Worm (Caenorhabditis elegans) whole organism, young adult: ENCODE measurements around the gene bgnt-1.1.

Source experiments
- B0336.3 ChIP-seq: fragments of 200-800 bp; sonication (Bioruptor generic); IDR thresholded peaks from 2 replicates; pipeline ENCODE4 v1.3.6; 2022; ENCODE audit warnings: missing genetic modification characterization, missing compliant biosample characterization
- F33H1.4 ChIP-seq: fragments of 200-800 bp; sonication (Bioruptor generic); IDR thresholded peaks from 2 replicates; pipeline ENCODE4 v1.3.6; 2022; ENCODE audit warnings: missing genetic modification reagents, missing genetic modification characterization, missing compliant biosample characterization
- F37B4.10 ChIP-seq: fragments of 200-800 bp; sonication (Bioruptor generic); IDR thresholded peaks from 2 replicates; pipeline ENCODE4 v1.3.6; 2022; ENCODE audit warnings: missing genetic modification characterization, missing compliant biosample characterization
- F39B2.1 ChIP-seq: fragments of 200-800 bp; sonication (Bioruptor generic); IDR thresholded peaks from 2 replicates; pipeline ENCODE4 v1.3.6; 2022; ENCODE audit warnings: missing genetic modification reagents, missing genetic modification characterization, missing compliant biosample characterization
- F52B5.7 ChIP-seq: sonication (generic microtip); optimal IDR thresholded peaks from 2 replicates; lab custom pipeline; 2016; ENCODE audit warnings: mild to moderate bottlenecking, missing genetic modification characterization, missing compliant biosample characterization
- K12H6.12 ChIP-seq: fragments of 200-800 bp; sonication (Bioruptor generic); optimal IDR thresholded peaks from 2 replicates; lab custom pipeline; 2018; ENCODE audit warnings: mild to moderate bottlenecking, missing genetic modification characterization, missing compliant biosample characterization
- T07F8.4 ChIP-seq: sonication (generic microtip); optimal IDR thresholded peaks from 2 replicates; lab custom pipeline; 2016; ENCODE audit warnings: mild to moderate bottlenecking, missing genetic modification characterization, moderate library complexity, missing compliant biosample characterization
- Y53F4B.3 ChIP-seq: fragments of 200-800 bp; sonication (Bioruptor generic); IDR thresholded peaks from 2 replicates; pipeline ENCODE4 v1.3.6; 2022; ENCODE audit warnings: missing genetic modification reagents, missing genetic modification characterization, missing compliant biosample characterization
- Y53G8AR.9 ChIP-seq: fragments of 200-800 bp; sonication (Bioruptor generic); conservative IDR thresholded peaks from 2 replicates; pipeline ENCODE4 v1.3.6; 2022; ENCODE audit warnings: missing genetic modification reagents, missing genetic modification characterization, missing compliant biosample characterization
- aptf-3 ChIP-seq: fragments of 200-800 bp; sonication (Bioruptor generic); IDR thresholded peaks from 2 replicates; pipeline ENCODE4 v1.3.6; 2022; ENCODE audit warnings: missing genetic modification characterization, missing compliant biosample characterization
- attf-3 ChIP-seq: fragments of 200-800 bp; sonication (Bioruptor generic); conservative IDR thresholded peaks from 2 replicates; pipeline ENCODE4 v1.3.6; 2022; ENCODE audit warnings: missing genetic modification reagents, missing genetic modification characterization, missing compliant biosample characterization
- attf-5 ChIP-seq: fragments of 200-800 bp; sonication (Bioruptor generic); optimal IDR thresholded peaks from 2 replicates; lab custom pipeline; 2018; ENCODE audit warnings: mild to moderate bottlenecking, missing genetic modification characterization, missing compliant biosample characterization
- ceh-27 ChIP-seq: fragments of 200-800 bp; sonication (Bioruptor generic); optimal IDR thresholded peaks from 2 replicates; lab custom pipeline; 2018; ENCODE audit warnings: mild to moderate bottlenecking, missing genetic modification characterization, moderate library complexity, missing compliant biosample characterization
- ceh-40 ChIP-seq: fragments of 200-800 bp; sonication (Bioruptor generic); IDR thresholded peaks from 2 replicates; pipeline ENCODE4 v1.3.6; 2022; ENCODE audit warnings: missing genetic modification characterization, missing compliant biosample characterization
- ceh-58 ChIP-seq: fragments of 200-800 bp; sonication (Bioruptor generic); IDR thresholded peaks from 2 replicates; pipeline ENCODE4 v1.3.6; 2022; ENCODE audit warnings: missing genetic modification characterization, missing compliant biosample characterization
- ceh-91 ChIP-seq: fragments of 200-800 bp; sonication (Bioruptor generic); IDR thresholded peaks from 2 replicates; pipeline ENCODE4 v1.3.6; 2022; ENCODE audit warnings: missing genetic modification reagents, missing genetic modification characterization, missing compliant biosample characterization
- dox-1 ChIP-seq: fragments of 200-800 bp; sonication (Bioruptor generic); IDR thresholded peaks from 2 replicates; pipeline ENCODE4 v1.3.6; 2022; ENCODE audit warnings: missing genetic modification reagents, missing genetic modification characterization, missing compliant biosample characterization
- dpl-1 ChIP-seq: fragments of 150-350 bp; optimal IDR thresholded peaks from 2 replicates; lab custom pipeline; 2014; ENCODE audit warnings: missing biosample characterization, missing genetic modification reagents, missing genetic modification characterization
- egl-18 ChIP-seq: fragments of 200-800 bp; sonication (Bioruptor generic); IDR thresholded peaks from 2 replicates; pipeline ENCODE4 v1.3.6; 2022; ENCODE audit warnings: missing genetic modification reagents, missing genetic modification characterization, missing compliant biosample characterization
- egrh-3 ChIP-seq: fragments of 200-800 bp; sonication (Bioruptor generic); IDR thresholded peaks from 2 replicates; pipeline ENCODE4 v1.3.6; 2022; ENCODE audit warnings: missing genetic modification reagents, missing genetic modification characterization, missing compliant biosample characterization
- ekl-4 ChIP-seq: fragments of 200-800 bp; sonication (Bioruptor generic); IDR thresholded peaks from 2 replicates; pipeline ENCODE4 v1.3.6; 2022; ENCODE audit warnings: missing genetic modification reagents, missing genetic modification characterization, missing compliant biosample characterization
- hlh-26 ChIP-seq: fragments of 200-800 bp; sonication (Bioruptor generic); conservative IDR thresholded peaks from 2 replicates; pipeline ENCODE4 v1.3.6; 2022; ENCODE audit warnings: missing genetic modification reagents, missing genetic modification characterization, missing compliant biosample characterization
- hsf-1 ChIP-seq: fragments of 200-800 bp; sonication (Bioruptor generic); IDR thresholded peaks from 2 replicates; pipeline ENCODE4 v1.3.6; 2022; ENCODE audit warnings: missing genetic modification reagents, missing genetic modification characterization, missing compliant biosample characterization
- lag-1 ChIP-seq: fragments of 200-800 bp; sonication (Bioruptor generic); IDR thresholded peaks from 2 replicates; pipeline ENCODE4 v1.3.6; 2022; ENCODE audit warnings: missing genetic modification reagents, missing genetic modification characterization, missing compliant biosample characterization
- let-607 ChIP-seq, 2 experiments: fragments of 200-800 bp in 1 of 2; sonication (Bioruptor generic) in 1 of 2; sonication (generic microtip) in 1 of 2; optimal IDR thresholded peaks; 2 replicates each; lab custom pipeline; 2016 to 2018; ENCODE audit warnings: mild to moderate bottlenecking in 2 of 2, missing compliant biosample characterization in 2 of 2, missing genetic modification characterization in 2 of 2, moderate library complexity in 2 of 2, missing genotype in 1 of 2
- lin-26 ChIP-seq: fragments of 200-800 bp; sonication (Bioruptor generic); IDR thresholded peaks from 2 replicates; pipeline ENCODE4 v1.3.6; 2022; ENCODE audit warnings: missing genetic modification reagents, missing genetic modification characterization, missing compliant biosample characterization
- lin-35 ChIP-seq, 3 experiments: fragments of 150-350 bp in 2 of 3; sonication (generic microtip) in 1 of 3; optimal IDR thresholded peaks; 2 replicates each; lab custom pipeline; 2014 to 2018; ENCODE audit warnings: missing biosample characterization in 3 of 3, missing genetic modification characterization in 3 of 3, missing genetic modification reagents in 3 of 3
- lin-54 ChIP-seq: fragments of 200-800 bp; sonication (Bioruptor generic); optimal IDR thresholded peaks from 2 replicates; lab custom pipeline; 2018; ENCODE audit warnings: mild to moderate bottlenecking, missing genetic modification characterization, missing compliant biosample characterization
- lsl-1 ChIP-seq: fragments of 200-800 bp; sonication (Bioruptor generic); optimal IDR thresholded peaks from 2 replicates; lab custom pipeline; 2018; ENCODE audit warnings: mild to moderate bottlenecking, missing genetic modification characterization, moderate library complexity, missing compliant biosample characterization
- madf-6 ChIP-seq: fragments of 200-800 bp; sonication (Bioruptor generic); IDR thresholded peaks from 2 replicates; pipeline ENCODE4 v1.3.6; 2022; ENCODE audit warnings: missing genetic modification reagents, missing genetic modification characterization, missing compliant biosample characterization
- madf-8 ChIP-seq: fragments of 200-800 bp; sonication (Bioruptor generic); conservative IDR thresholded peaks from 2 replicates; pipeline ENCODE4 v1.3.6; 2022; ENCODE audit warnings: missing genetic modification reagents, missing genetic modification characterization, missing compliant biosample characterization
- mcd-1 ChIP-seq: fragments of 200-800 bp; sonication (Bioruptor generic); IDR thresholded peaks from 2 replicates; pipeline ENCODE4 v1.3.6; 2022; ENCODE audit warnings: missing genetic modification reagents, missing genetic modification characterization, missing compliant biosample characterization
- nfya-2 ChIP-seq: fragments of 200-800 bp; sonication (Bioruptor generic); IDR thresholded peaks from 2 replicates; pipeline ENCODE4 v1.3.6; 2022; ENCODE audit warnings: missing genetic modification reagents, missing genetic modification characterization, missing compliant biosample characterization
- nhr-179 ChIP-seq: sonication (generic microtip); optimal IDR thresholded peaks from 2 replicates; lab custom pipeline; 2016; ENCODE audit warnings: mild to moderate bottlenecking, missing genetic modification characterization, missing compliant biosample characterization
- nhr-27 ChIP-seq: fragments of 200-800 bp; sonication (Bioruptor generic); optimal IDR thresholded peaks from 2 replicates; lab custom pipeline; 2018; ENCODE audit warnings: mild to moderate bottlenecking, missing genetic modification characterization, moderate library complexity, missing compliant biosample characterization
- nhr-80 ChIP-seq: sonication (generic microtip); optimal IDR thresholded peaks from 2 replicates; lab custom pipeline; 2016; ENCODE audit warnings: missing genetic modification characterization, missing compliant biosample characterization
- rcor-1 ChIP-seq: fragments of 200-800 bp; sonication (Bioruptor generic); IDR thresholded peaks from 2 replicates; pipeline ENCODE4 v1.3.6; 2022; ENCODE audit warnings: missing genetic modification reagents, missing genetic modification characterization, missing compliant biosample characterization
- repo-1 ChIP-seq: sonication (generic microtip); optimal IDR thresholded peaks from 2 replicates; lab custom pipeline; 2017; ENCODE audit warnings: mild to moderate bottlenecking, missing genetic modification characterization, missing compliant biosample characterization
- rpc-1 ChIP-seq, 2 experiments: fragments of 150-350 bp in 1 of 2; sonication (generic microtip) in 1 of 2; optimal IDR thresholded peaks; 2 replicates each; lab custom pipeline; 2014 to 2018; ENCODE audit warnings: missing biosample characterization in 1 of 2, missing genetic modification characterization in 1 of 2, missing genetic modification reagents in 1 of 2, missing genotype in 1 of 2
- sdz-38 ChIP-seq: sonication (generic microtip); optimal IDR thresholded peaks from 2 replicates; lab custom pipeline; 2016; ENCODE audit warnings: missing genotype, missing genetic modification characterization, missing compliant biosample characterization
- sea-2 ChIP-seq: fragments of 200-800 bp; sonication (Bioruptor generic); IDR thresholded peaks from 2 replicates; pipeline ENCODE4 v1.3.6; 2022; ENCODE audit warnings: missing genetic modification characterization, missing compliant biosample characterization
- snpc-1.3 ChIP-seq: sonication (generic microtip); optimal IDR thresholded peaks from 2 replicates; lab custom pipeline; 2017; ENCODE audit warnings: missing genetic modification characterization, mild to moderate bottlenecking, missing compliant biosample characterization, antibody characterized with exemption, moderate library complexity, missing genotype, missing genetic modification reagents; ENCODE audit not compliant: insufficient read depth
- snpc-4 ChIP-seq, 5 experiments: fragments of 150-350 bp in 1 of 5; sonication (generic microtip) in 4 of 5; optimal IDR thresholded peaks; 2 replicates each; lab custom pipeline; 2014 to 2018; ENCODE audit warnings: missing genetic modification characterization in 5 of 5, missing biosample characterization in 3 of 5, antibody characterized with exemption in 2 of 5, mild to moderate bottlenecking in 2 of 5, missing compliant biosample characterization in 2 of 5, missing genotype in 2 of 5, moderate library complexity in 2 of 5, missing genetic modification reagents in 1 of 5
- somi-1 ChIP-seq: fragments of 200-800 bp; sonication (Bioruptor generic); optimal IDR thresholded peaks from 2 replicates; lab custom pipeline; 2018; ENCODE audit warnings: mild to moderate bottlenecking, missing genetic modification characterization, missing compliant biosample characterization
- zfh-2 ChIP-seq: fragments of 200-800 bp; sonication (Bioruptor generic); conservative IDR thresholded peaks from 2 replicates; pipeline ENCODE4 v1.3.6; 2022; ENCODE audit warnings: missing genetic modification reagents, missing genetic modification characterization, missing compliant biosample characterization
- ztf-28 ChIP-seq: fragments of 200-800 bp; sonication (Bioruptor generic); IDR thresholded peaks from 2 replicates; pipeline ENCODE4 v1.3.6; 2022; ENCODE audit warnings: missing genetic modification reagents, missing genetic modification characterization, missing compliant biosample characterization
- ztf-3 ChIP-seq: fragments of 200-800 bp; sonication (Bioruptor generic); optimal IDR thresholded peaks from 2 replicates; lab custom pipeline; 2018; ENCODE audit warnings: mild to moderate bottlenecking, missing genetic modification characterization, missing compliant biosample characterization

The bgnt-1.1 gene

DNA sequence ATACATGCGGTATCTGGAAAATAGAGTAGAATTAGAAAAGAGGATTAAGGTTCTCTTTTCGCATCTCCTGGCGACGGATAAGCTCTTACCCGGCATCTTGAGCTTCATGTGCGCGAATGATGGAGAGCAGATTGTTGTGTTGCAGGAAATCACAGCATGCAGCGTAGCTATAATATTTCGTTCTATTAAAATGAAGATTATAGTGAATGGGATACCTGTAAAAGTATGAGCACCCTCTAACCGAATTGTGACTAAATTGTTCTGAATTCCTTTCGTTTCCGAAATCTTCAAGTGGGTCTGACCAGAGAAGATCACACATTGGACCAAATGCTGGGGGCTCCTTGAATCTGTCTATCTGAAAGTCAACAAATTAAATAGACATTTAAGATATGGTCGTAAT, 25.8 kb downstream of the bgnt-1.1 start:
- TF ChIP-seq lin-26 (GFP tag; lab: Robert Waterston, UW) (no peak), egl-18 (GFP tag; lab: Robert Waterston, UW) (no peak), repo-1 (tag; lab: Kevin White, UChicago) (no peak), sea-2 (GFP tag; lab: Robert Waterston, UW) (no peak), attf-3 (GFP tag; lab: Robert Waterston, UW) (no peak), dpl-1 (GFP tag; lab: Kevin White, UChicago) (no peak), lag-1 (no peak)
- TF ChIP-seq, all 124 proteins: peak for 0

ce11 chrIV:10499948-10500356, 27.4 kb downstream of the bgnt-1.1 start:
- TF ChIP-seq snpc-4 (GFP tag; optimal IDR thresholded peaks at IDR 0.05; lab: Kevin White, UChicago): peak; percentile 11
- TF ChIP-seq snpc-4 (tag; optimal IDR thresholded peaks at IDR 0.05; lab: Kevin White, UChicago): peak in 1 of 4 experiments; percentile 13
- no peak for TF ChIP-seq madf-6 (GFP tag; lab: Robert Waterston, UW)
- TF ChIP-seq ztf-3 (GFP tag; lab: Kevin White, UChicago): no peak
- TF ChIP-seq lin-35 (GFP tag; optimal IDR thresholded peaks at IDR 0.05; lab: Kevin White, UChicago): peak in 1 of 3 experiments; percentile 11
- no peak for TF ChIP-seq snpc-1.3 (tag; lab: Kevin White, UChicago)
- TF ChIP-seq ceh-40 (GFP tag; lab: Robert Waterston, UW): no peak
- TF ChIP-seq sdz-38 (tag; lab: Kevin White, UChicago): no peak
- 0 out of 2 replicates have a peak, but pooled peaks have one; percentile 10 for TF ChIP-seq B0336.3
- TF ChIP-seq K12H6.12 (tag; lab: Kevin White, UChicago): peak; percentile 75
- TF ChIP-seq T07F8.4 (tag; lab: Kevin White, UChicago): no peak
- no peak for TF ChIP-seq lsl-1 (GFP tag; lab: Kevin White, UChicago)
- no peak for TF ChIP-seq rpc-1 (optimal IDR thresholded peaks at IDR 0.05; lab: Kevin White, UChicago)
- no peak for TF ChIP-seq rpc-1 (tag; optimal IDR thresholded peaks at IDR 0.05; lab: Kevin White, UChicago)
- TF ChIP-seq ekl-4 (GFP tag; lab: Robert Waterston, UW): no peak
- no peak for TF ChIP-seq let-607 (tag; optimal IDR thresholded peaks at IDR 0.05; lab: Kevin White, UChicago)
- no peak for TF ChIP-seq madf-8 (GFP tag; lab: Robert Waterston, UW)
- TF ChIP-seq egrh-3 (GFP tag; lab: Robert Waterston, UW): 0 out of 2 replicates have a peak, but pooled peaks have one; percentile 4
- no peak for TF ChIP-seq nhr-27 (tag; lab: Kevin White, UChicago)
- TF ChIP-seq nhr-179 (tag; lab: Kevin White, UChicago): no peak
- no peak for TF ChIP-seq ceh-58
- no peak for TF ChIP-seq hsf-1 (GFP tag; lab: Robert Waterston, UW)
- TF ChIP-seq rcor-1 (GFP tag; lab: Robert Waterston, UW): peak; percentile 19; the same call in 1 of the 2 replicates
- TF ChIP-seq Y53F4B.3 (GFP tag; lab: Robert Waterston, UW): no peak
- no peak for TF ChIP-seq ceh-91 (GFP tag; lab: Robert Waterston, UW)
- no peak for TF ChIP-seq F52B5.7 (tag; lab: Kevin White, UChicago)
- TF ChIP-seq F33H1.4 (GFP tag; lab: Robert Waterston, UW): no peak
- TF ChIP-seq nhr-80 (tag; lab: Kevin White, UChicago): no peak
- peak; percentile 28 for TF ChIP-seq mcd-1 (GFP tag; lab: Robert Waterston, UW)
- no peak for TF ChIP-seq nfya-2 (GFP tag; lab: Robert Waterston, UW)
- TF ChIP-seq egl-18 (GFP tag; lab: Robert Waterston, UW): no peak
- TF ChIP-seq hlh-26 (GFP tag; lab: Robert Waterston, UW): no peak
- peak; percentile 27 for TF ChIP-seq ceh-27 (GFP tag; lab: Kevin White, UChicago)
- TF ChIP-seq F37B4.10 (GFP tag; lab: Robert Waterston, UW): no peak
- TF ChIP-seq zfh-2 (GFP tag; lab: Robert Waterston, UW): peak; percentile 85
- TF ChIP-seq ztf-28: no peak
- TF ChIP-seq Y53G8AR.9 (GFP tag; lab: Robert Waterston, UW): no peak
- no peak for TF ChIP-seq F39B2.1 (GFP tag; lab: Robert Waterston, UW)
- no peak for TF ChIP-seq aptf-3
- peak; percentile 14 for TF ChIP-seq somi-1 (GFP tag; lab: Kevin White, UChicago)
- no peak for TF ChIP-seq dox-1 (GFP tag; lab: Robert Waterston, UW)
- peak; percentile 41 for TF ChIP-seq attf-5 (GFP tag; lab: Kevin White, UChicago)
- no peak for TF ChIP-seq lin-54 (GFP tag; lab: Kevin White, UChicago)
